Fruit fly (Drosophila melanogaster) whole organism, embryonic: ENCODE measurements around the gene L2HGDH.

Experiments used
- Adf1 ChIP-seq: fragments of 200-800 bp; sonication (Bioruptor generic); IDR thresholded peaks from 2 replicates; pipeline ENCODE4 v1.3.6; 2022; ENCODE audit warnings: missing biosample characterization, missing genetic modification characterization
- Atf6 ChIP-seq: fragments of 200-800 bp; sonication (Bioruptor generic); IDR thresholded peaks from 2 replicates; pipeline ENCODE4 v1.3.6; 2022; ENCODE audit warnings: missing biosample characterization, missing genetic modification characterization
- Awh ChIP-seq: fragments of 200-800 bp; sonication (Bioruptor generic); IDR thresholded peaks from 2 replicates; pipeline ENCODE4, ENCODE4 v1.3.6; 2022; ENCODE audit warnings: missing biosample characterization, missing genetic modification characterization
- BEAF-32 ChIP-seq: fragments of 200-800 bp; sonication (Bioruptor generic); optimal IDR thresholded peaks from 3 replicates; lab custom pipeline; 2017; ENCODE audit warnings: missing biosample characterization, missing genetic modification characterization, mild to moderate bottlenecking, moderate library complexity, missing genetic modification reagents
- Bteb2 ChIP-seq: fragments of 200-800 bp; sonication (Bioruptor generic); optimal IDR thresholded peaks from 2 replicates; lab custom pipeline; 2016; ENCODE audit warnings: missing biosample characterization, missing genetic modification characterization
- CG1024 ChIP-seq: fragments of 200-800 bp; sonication (Bioruptor generic); IDR thresholded peaks from 2 replicates; pipeline ENCODE4 v1.3.6; 2022; ENCODE audit warnings: missing biosample characterization, missing genetic modification characterization
- CG11085 ChIP-seq: fragments of 200-800 bp; sonication (Bioruptor generic); IDR thresholded peaks from 2 replicates; pipeline ENCODE4 v1.3.6; 2022; ENCODE audit warnings: missing biosample characterization, missing genetic modification characterization
- CG11093 ChIP-seq: fragments of 200-800 bp; sonication (Bioruptor generic); IDR thresholded peaks from 3 replicates; pipeline ENCODE4 v1.3.6; 2022; ENCODE audit warnings: missing biosample characterization, missing genetic modification characterization
- CG11696 ChIP-seq: fragments of 200-800 bp; sonication (Bioruptor generic); IDR thresholded peaks from 2 replicates; pipeline ENCODE4 v1.3.6; 2022; ENCODE audit warnings: missing biosample characterization, missing genetic modification characterization
- CG15601 ChIP-seq: fragments of 200-800 bp; sonication (Bioruptor generic); optimal IDR thresholded peaks from 3 replicates; lab custom pipeline; 2019; ENCODE audit warnings: missing biosample characterization, mild to moderate bottlenecking, missing genetic modification characterization, moderate library complexity
- CG15696 ChIP-seq: fragments of 200-800 bp; sonication (Bioruptor generic); optimal IDR thresholded peaks from 2 replicates; lab custom pipeline; 2019; ENCODE audit warnings: missing biosample characterization, mild to moderate bottlenecking, missing genetic modification characterization, moderate library complexity
- CG17612 ChIP-seq: fragments of 200-800 bp; sonication (Bioruptor generic); IDR thresholded peaks from 2 replicates; pipeline ENCODE4 v1.3.6; 2022; ENCODE audit warnings: missing biosample characterization, missing genetic modification characterization
- CG32532 ChIP-seq: fragments of 200-800 bp; sonication (Bioruptor generic); IDR thresholded peaks from 2 replicates; pipeline ENCODE4 v1.3.6; 2022; ENCODE audit warnings: missing biosample characterization, missing genetic modification characterization
- CG3995 ChIP-seq: fragments of 200-800 bp; sonication (Bioruptor generic); optimal IDR thresholded peaks from 3 replicates; lab custom pipeline; 2016; ENCODE audit warnings: missing biosample characterization, missing genetic modification characterization
- CG4282 ChIP-seq: fragments of 200-800 bp; sonication (Bioruptor generic); optimal IDR thresholded peaks from 2 replicates; lab custom pipeline; 2016; ENCODE audit warnings: missing biosample characterization, missing genetic modification characterization
- CG7786 ChIP-seq: fragments of 200-800 bp; sonication (Bioruptor generic); optimal IDR thresholded peaks from 2 replicates; lab custom pipeline; 2016; ENCODE audit warnings: missing biosample characterization, missing genetic modification characterization
- CG7963 ChIP-seq: fragments of 200-800 bp; sonication (Bioruptor generic); IDR thresholded peaks from 3 replicates; pipeline ENCODE4 v1.3.6; 2022; ENCODE audit warnings: missing biosample characterization, missing genetic modification characterization; ENCODE audit not compliant: partially characterized antibody
- CG9609 ChIP-seq: fragments of 200-800 bp; sonication (Bioruptor generic); optimal IDR thresholded peaks from 3 replicates; lab custom pipeline; 2016; ENCODE audit warnings: missing biosample characterization, missing genetic modification characterization
- CG9797 ChIP-seq: fragments of 200-800 bp; sonication (Bioruptor generic); optimal IDR thresholded peaks from 3 replicates; lab custom pipeline; 2018; ENCODE audit warnings: missing biosample characterization, mild to moderate bottlenecking, missing genetic modification characterization
- Camta ChIP-seq: fragments of 200-800 bp; sonication (Bioruptor generic); optimal IDR thresholded peaks from 2 replicates; lab custom pipeline; 2016; ENCODE audit warnings: missing biosample characterization, missing genetic modification characterization
- D19A ChIP-seq: fragments of 200-800 bp; optimal IDR thresholded peaks from 3 replicates; lab custom pipeline; 2019; ENCODE audit warnings: missing biosample characterization, mild to moderate bottlenecking, missing genetic modification characterization, moderate library complexity
- Deaf1 ChIP-seq: fragments of 200-800 bp; optimal IDR thresholded peaks from 3 replicates; lab custom pipeline; 2019; ENCODE audit warnings: missing biosample characterization, mild to moderate bottlenecking, missing genetic modification characterization, moderate library complexity
- E2f1 ChIP-seq: fragments of 200-800 bp; sonication (Bioruptor generic); IDR thresholded peaks from 2 replicates; pipeline ENCODE4 v1.3.6; 2022; ENCODE audit warnings: missing biosample characterization, missing genetic modification characterization
- H15 ChIP-seq: fragments of 200-800 bp; sonication (Bioruptor generic); IDR thresholded peaks from 3 replicates; pipeline ENCODE4 v1.3.6; 2022; ENCODE audit warnings: missing biosample characterization, missing genetic modification characterization
- Hr39 ChIP-seq: fragments of >200 bp; optimal IDR thresholded peaks from 2 replicates; lab custom pipeline; 2017
- MTF-1 ChIP-seq: fragments of 200-800 bp; sonication (Bioruptor generic); optimal IDR thresholded peaks from 2 replicates; lab custom pipeline; 2018; ENCODE audit warnings: missing biosample characterization, mild to moderate bottlenecking, missing genetic modification characterization, borderline replicate concordance
- Med ChIP-seq: fragments of 200-800 bp; sonication (Bioruptor generic); peaks from one replicate; lab custom pipeline; 2016; ENCODE audit warnings: missing biosample characterization, missing genetic modification characterization, mild to moderate bottlenecking, inconsistent platforms, moderate library complexity
- Side ChIP-seq: fragments of 200-800 bp; sonication (Bioruptor generic); optimal IDR thresholded peaks from 2 replicates; lab custom pipeline; 2016; ENCODE audit warnings: missing biosample characterization, missing genetic modification characterization
- Spps ChIP-seq: fragments of 200-800 bp; sonication (Bioruptor generic); optimal IDR thresholded peaks from 2 replicates; lab custom pipeline; 2018; ENCODE audit warnings: missing biosample characterization, mild to moderate bottlenecking, missing genetic modification characterization
- Ssrp ChIP-seq: fragments of 200-800 bp; sonication (Bioruptor generic); optimal IDR thresholded peaks from 2 replicates; lab custom pipeline; 2018; ENCODE audit warnings: missing biosample characterization, mild to moderate bottlenecking, missing genetic modification characterization, moderate library complexity
- Taf1 ChIP-seq: fragments of 200-800 bp; sonication (Bioruptor generic); IDR thresholded peaks from 2 replicates; pipeline ENCODE4 v1.3.6; 2022; ENCODE audit warnings: missing biosample characterization, missing genetic modification characterization
- Vsx1 ChIP-seq: fragments of 200-800 bp; sonication (Bioruptor generic); optimal IDR thresholded peaks from 2 replicates; lab custom pipeline; 2017; ENCODE audit warnings: missing biosample characterization, mild to moderate bottlenecking, missing genetic modification characterization, missing genetic modification reagents
- al ChIP-seq: fragments of 200-800 bp; sonication (Bioruptor generic); IDR thresholded peaks from 2 replicates; pipeline ENCODE4 v1.3.6; 2022; ENCODE audit warnings: missing biosample characterization, missing genetic modification characterization
- aop ChIP-seq: fragments of 200-800 bp; sonication (Bioruptor generic); IDR thresholded peaks from 2 replicates; pipeline ENCODE4 v1.3.6; 2022; ENCODE audit warnings: missing biosample characterization, missing genetic modification characterization
- ase ChIP-seq: fragments of 200-800 bp; sonication (Bioruptor generic); IDR thresholded peaks from 3 replicates; pipeline ENCODE4 v1.3.6; 2022; ENCODE audit warnings: missing biosample characterization, missing genetic modification characterization
- bcd ChIP-seq: fragments of 200-800 bp; sonication (Bioruptor generic); optimal IDR thresholded peaks from 2 replicates; lab custom pipeline; 2017; ENCODE audit warnings: missing biosample characterization, mild to moderate bottlenecking, missing genetic modification characterization
- br ChIP-seq: fragments of >200 bp; optimal IDR thresholded peaks from 2 replicates; lab custom pipeline; 2017
- chinmo ChIP-seq: fragments of 200-800 bp; sonication (Bioruptor generic); IDR thresholded peaks from 4 replicates; pipeline ENCODE4 v1.3.6; 2022; ENCODE audit warnings: missing biosample characterization, missing genetic modification characterization; ENCODE audit not compliant: partially characterized antibody
- croc ChIP-seq: fragments of 200-800 bp; sonication (Bioruptor generic); conservative IDR thresholded peaks from 3 replicates; pipeline ENCODE4 v1.3.6; 2022; ENCODE audit warnings: missing biosample characterization, missing genetic modification characterization
- dmrt11E ChIP-seq: fragments of 200-800 bp; sonication (Bioruptor generic); optimal IDR thresholded peaks from 3 replicates; lab custom pipeline; 2018; ENCODE audit warnings: missing biosample characterization, mild to moderate bottlenecking, missing genetic modification characterization, moderate library complexity
- fd102C ChIP-seq: fragments of 200-800 bp; sonication (Bioruptor generic); optimal IDR thresholded peaks from 2 replicates; lab custom pipeline; 2018; ENCODE audit warnings: missing biosample characterization, mild to moderate bottlenecking, missing genetic modification characterization, moderate library complexity
- fd3F ChIP-seq: fragments of 200-800 bp; sonication (Bioruptor generic); optimal IDR thresholded peaks from 2 replicates; lab custom pipeline; 2018; ENCODE audit warnings: missing biosample characterization, mild to moderate bottlenecking, missing genetic modification characterization, moderate library complexity
- fu2 ChIP-seq: fragments of 200-800 bp; sonication (Bioruptor generic); optimal IDR thresholded peaks from 2 replicates; lab custom pipeline; 2016; ENCODE audit warnings: missing biosample characterization, missing genetic modification characterization
- gsb-n ChIP-seq: fragments of 200-800 bp; sonication (Bioruptor generic); optimal IDR thresholded peaks from 3 replicates; lab custom pipeline; 2018; ENCODE audit warnings: missing biosample characterization, mild to moderate bottlenecking, missing genetic modification characterization
- kay ChIP-seq: fragments of 200-800 bp; sonication (Bioruptor generic); optimal IDR thresholded peaks from 2 replicates; lab custom pipeline; 2016; ENCODE audit warnings: missing biosample characterization, missing genetic modification characterization
- luna ChIP-seq: fragments of 200-800 bp; sonication (Bioruptor generic); optimal IDR thresholded peaks from 2 replicates; lab custom pipeline; 2016; ENCODE audit warnings: missing biosample characterization, missing genetic modification characterization
- phol ChIP-seq: fragments of 200-800 bp; sonication (Bioruptor generic); optimal IDR thresholded peaks from 3 replicates; lab custom pipeline; 2018; ENCODE audit warnings: missing biosample characterization, mild to moderate bottlenecking, missing genetic modification characterization, moderate library complexity
- pum ChIP-seq: fragments of 200-800 bp; sonication (Bioruptor generic); optimal IDR thresholded peaks from 2 replicates; lab custom pipeline; 2016; ENCODE audit warnings: missing biosample characterization, missing genetic modification characterization
- stwl ChIP-seq: fragments of 200-800 bp; sonication (Bioruptor generic); optimal IDR thresholded peaks from 3 replicates; lab custom pipeline; 2018; ENCODE audit warnings: missing biosample characterization, mild to moderate bottlenecking, missing genetic modification characterization, moderate library complexity
- vnd ChIP-seq: fragments of 200-800 bp; sonication (Bioruptor generic); IDR thresholded peaks from 3 replicates; pipeline ENCODE4 v1.3.6; 2022; ENCODE audit warnings: missing biosample characterization, missing genetic modification characterization; ENCODE audit not compliant: partially characterized antibody

L2HGDH gene

DNA sequence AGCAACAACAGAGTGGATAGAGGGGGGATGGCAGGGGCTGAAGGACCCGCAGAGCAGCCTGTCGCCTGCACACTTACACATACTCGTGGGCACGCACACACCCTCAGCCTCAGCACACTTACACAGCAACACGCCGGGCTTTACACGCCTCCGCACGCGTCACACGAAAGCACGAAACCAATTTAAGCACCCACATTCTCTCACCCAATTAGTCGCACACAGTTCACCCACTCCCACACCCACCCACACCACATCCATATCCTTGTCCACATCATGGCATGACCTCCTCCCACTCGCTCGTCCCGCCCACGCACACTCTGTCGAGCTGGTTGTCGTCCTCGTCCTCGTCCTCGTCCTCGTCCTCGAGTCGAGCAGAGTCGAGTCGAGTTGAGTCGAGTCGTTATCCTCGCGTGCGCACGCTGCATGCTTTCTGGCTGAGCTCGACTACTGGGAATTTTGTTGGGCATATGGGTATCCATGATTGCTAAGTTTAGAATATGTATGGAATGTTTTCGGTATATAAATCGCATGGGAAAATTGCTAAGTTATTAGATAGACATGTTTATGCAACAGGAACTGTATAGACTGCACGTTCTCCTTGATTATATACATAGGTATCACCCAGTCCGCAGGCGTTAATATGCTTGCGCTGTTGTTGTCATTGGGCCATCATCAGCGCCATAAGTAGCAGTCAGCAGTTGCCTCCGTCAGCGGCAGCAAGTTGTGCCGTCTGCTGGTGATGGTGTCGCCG, 37.8 kb upstream of the L2HGDH start (continued):
- TF ChIP-seq Awh: peak; percentile 76
- TF ChIP-seq Hr39 (lab: Kevin White, UChicago): no peak
- TF ChIP-seq CG7963 (GFP tag; lab: Robert Waterston, UW): no peak
- TF ChIP-seq croc (GFP tag; lab: Robert Waterston, UW): peak; percentile 71
- peak; percentile 79 for TF ChIP-seq fd3F (GFP tag; lab: Kevin White, UChicago)
- TF ChIP-seq CG9797 (GFP tag; lab: Kevin White, UChicago): no peak
- TF ChIP-seq bcd (GFP tag; lab: Kevin White, UChicago): peak; percentile 84
- TF ChIP-seq dmrt11E (tag; lab: Kevin White, UChicago): peak; percentile 30
- TF ChIP-seq Camta: peak; percentile 67
- peak; percentile 92 for TF ChIP-seq Atf6
- peak; percentile 85 for TF ChIP-seq CG7786 (GFP tag; lab: Kevin White, UChicago)
- TF ChIP-seq al: peak; percentile 70
- peak; percentile 80 for TF ChIP-seq Side (GFP tag; lab: Kevin White, UChicago)
- TF ChIP-seq stwl (tag; lab: Kevin White, UChicago): no peak
- TF ChIP-seq CG11093 (GFP tag; lab: Robert Waterston, UW): peak; percentile 84
- peak; percentile 86 for TF ChIP-seq E2f1 (GFP tag; lab: Robert Waterston, UW)
- TF ChIP-seq fd102C (GFP tag; lab: Kevin White, UChicago): no peak
- no peak for TF ChIP-seq CG3995 (GFP tag; lab: Kevin White, UChicago)
- peak; percentile 85 for TF ChIP-seq CG32532
- TF ChIP-seq H15 (GFP tag; lab: Robert Waterston, UW): peak; percentile 85
- TF ChIP-seq CG11696: 0 out of 2 replicates have a peak, but pooled peaks have one; percentile 32
- peak; percentile 69 for TF ChIP-seq CG15601 (tag; lab: Kevin White, UChicago)
- no peak for TF ChIP-seq CG4282
- TF ChIP-seq Adf1 (GFP tag; lab: Robert Waterston, UW): peak; percentile 65; the same call in 1 of the 2 replicates
- TF ChIP-seq CG15696 (tag; lab: Kevin White, UChicago): no peak
- peak; percentile 58 for TF ChIP-seq gsb-n
- TF ChIP-seq CG11085 (GFP tag; lab: Robert Waterston, UW): peak; percentile 75
- no peak for TF ChIP-seq BEAF-32
- peak; percentile 69 for TF ChIP-seq D19A (tag; lab: Kevin White, UChicago)
- peak; percentile 58 for TF ChIP-seq kay (GFP tag; lab: Kevin White, UChicago)
- no peak for TF ChIP-seq chinmo (GFP tag; lab: Robert Waterston, UW)
- TF ChIP-seq Spps (tag; lab: Kevin White, UChicago): peak; percentile 6
- TF ChIP-seq Bteb2: peak; percentile 79
- peak; percentile 71 for TF ChIP-seq Taf1 (GFP tag; lab: Robert Waterston, UW)
- TF ChIP-seq br (lab: Kevin White, UChicago): no peak
- TF ChIP-seq vnd (GFP tag; lab: Robert Waterston, UW): no peak
- peak; percentile 76 for TF ChIP-seq fu2 (GFP tag; lab: Kevin White, UChicago)
- TF ChIP-seq CG17612: 0 out of 2 replicates have a peak, but pooled peaks have one; percentile 23
- TF ChIP-seq aop (GFP tag; lab: Robert Waterston, UW): no peak
- peak; percentile 71 for TF ChIP-seq phol (tag; lab: Kevin White, UChicago)
- TF ChIP-seq Vsx1: peak; percentile 21
- TF ChIP-seq Med (GFP tag; lab: Kevin White, UChicago): peak; percentile 98
- TF ChIP-seq Deaf1: peak; percentile 81
- peak; percentile 73 for TF ChIP-seq CG1024
- TF ChIP-seq pum: peak; percentile 74
- peak; percentile 80 for TF ChIP-seq ase (GFP tag; lab: Robert Waterston, UW)
- TF ChIP-seq MTF-1 (GFP tag; lab: Kevin White, UChicago): peak; percentile 33
- TF ChIP-seq Ssrp (tag; lab: Kevin White, UChicago): peak; percentile 73
- peak; percentile 55 for TF ChIP-seq luna (GFP tag; lab: Kevin White, UChicago)
- peak; percentile 83 for TF ChIP-seq CG9609
